Fruit fly (Drosophila melanogaster): ENCODE results near the gene Naa20B.
A peak's percentile ranks its signal among the peaks of the same experiment; 100 is the strongest.
"Not testable (repeated sequence)": the region's sequence is repeated elsewhere in the genome, so short reads cannot be mapped to it uniquely, and the experiment has no call there.

Gene Naa20B

DNA sequence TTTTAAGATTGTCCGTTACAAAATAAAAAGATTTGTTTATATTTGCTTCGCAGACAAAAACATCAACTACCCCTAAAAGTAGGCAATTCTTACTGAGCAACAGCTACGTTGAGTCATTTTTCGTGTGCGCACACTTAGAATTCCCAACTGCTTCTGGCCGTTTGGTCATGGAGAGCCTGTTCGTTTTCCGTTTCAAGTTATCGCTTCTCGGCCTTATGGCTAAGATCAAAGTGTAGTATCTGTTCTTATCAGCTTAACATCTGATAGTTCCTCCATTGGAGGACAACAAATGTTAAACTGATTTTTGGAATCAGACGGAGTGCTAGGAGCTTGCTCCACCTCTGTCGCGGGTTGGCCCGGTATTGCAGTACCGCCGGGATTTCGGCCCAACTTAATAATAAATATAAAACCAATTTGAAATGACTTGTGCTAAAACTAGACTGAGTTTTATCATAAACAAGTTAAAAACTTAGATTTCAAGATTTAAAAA, 41.6 kb upstream of the Naa20B start (continued):
- TF ChIP-seq Ets65A (GFP tag) (peak; percentile 93), bbx (GFP tag; IDR thresholded peaks at IDR 0.05; ENCODE audit: partially characterized antibody) (peak; percentile 77), CG11085 (GFP tag; IDR thresholded peaks at IDR 0.05) (peak; percentile 61; the same call in 1 of the 2 replicates), NfI (GFP tag; optimal IDR thresholded peaks at IDR 0.05) (peak; percentile 13), CG16813 (GFP tag; IDR thresholded peaks at IDR 0.05; ENCODE audit: partially characterized antibody) (peak; percentile 54; the same call in 2 of the 3 replicates), toy (GFP tag; IDR thresholded peaks at IDR 0.05) (0 out of 2 replicates have a peak, but pooled peaks have one; percentile 34), Bgb (GFP tag; IDR thresholded peaks at IDR 0.05; ENCODE audit: partially characterized antibody) (peak; percentile 73), cwo (GFP tag; optimal IDR thresholded peaks at IDR 0.05) (peak; percentile 52), wdn (GFP tag; IDR thresholded peaks at IDR 0.05) (0 out of 2 replicates have a peak, but pooled peaks have one; percentile 29), dati (GFP tag; IDR thresholded peaks at IDR 0.05) (peak; percentile 31; the same call in 1 of the 2 replicates), mirr (GFP tag; optimal IDR thresholded peaks at IDR 0.05) (peak; percentile 76), CG17385 (GFP tag; optimal IDR thresholded peaks at IDR 0.05) (peak; percentile 50), Mrtf (GFP tag; IDR thresholded peaks at IDR 0.05) (0 out of 3 replicates have a peak, but pooled peaks have one; percentile 15), CG16779 (GFP tag; IDR thresholded peaks at IDR 0.05) (peak; percentile 51; the same call in 1 of the 2 replicates), phol (tag; optimal IDR thresholded peaks at IDR 0.05) (peak; percentile 7), eyg (GFP tag; optimal IDR thresholded peaks at IDR 0.05) (peak; percentile 55), ems (GFP tag; optimal IDR thresholded peaks at IDR 0.05) (peak; percentile 62), HLH54F (GFP tag; optimal IDR thresholded peaks at IDR 0.05) (peak; percentile 68), MBD-R2 (GFP tag; IDR thresholded peaks at IDR 0.05) (peak; percentile 34; the same call in 1 of the 2 replicates), tgo (GFP tag; IDR thresholded peaks at IDR 0.05) (peak; percentile 47; the same call in 2 of the 3 replicates), sim (GFP tag; IDR thresholded peaks at IDR 0.05) (0 out of 2 replicates have a peak, but pooled peaks have one; percentile 16), ewg (GFP tag; optimal IDR thresholded peaks at IDR 0.05) (peak; percentile 38), CG10959 (GFP tag; IDR thresholded peaks at IDR 0.05) (peak; percentile 75), Trl (GFP tag; optimal IDR thresholded peaks at IDR 0.05) (peak; percentile 75), bcd (GFP tag; optimal IDR thresholded peaks at IDR 0.05) (peak; percentile 54), prd (GFP tag; IDR thresholded peaks at IDR 0.05) (peak; percentile 67), Mes4 (GFP tag; optimal IDR thresholded peaks at IDR 0.05) (peak; percentile 58), caup (GFP tag; optimal IDR thresholded peaks at IDR 0.05; ENCODE audit: severe bottlenecking) (peak; percentile 80), NC2α (GFP tag; optimal IDR thresholded peaks at IDR 0.05) (peak; percentile 53), CoRest (tag; optimal IDR thresholded peaks at IDR 0.05) (peak; percentile 36), B-H1 (GFP tag; IDR thresholded peaks at IDR 0.05) (peak; percentile 40; the same call in 1 of the 3 replicates), CG10979 (tag; optimal IDR thresholded peaks at IDR 0.05) (peak; percentile 42), Dad (GFP tag; optimal IDR thresholded peaks at IDR 0.05) (peak; percentile 68), gce (GFP tag; IDR thresholded peaks at IDR 0.05) (0 out of 3 replicates have a peak, but pooled peaks have one; percentile 55), ash1 (GFP tag; optimal IDR thresholded peaks at IDR 0.05) (peak; percentile 23), Drgx (GFP tag; IDR thresholded peaks at IDR 0.05) (peak; percentile 61), dmrt11E (tag; optimal IDR thresholded peaks at IDR 0.05) (peak; percentile 27), CG4424 (GFP tag; optimal IDR thresholded peaks at IDR 0.05) (peak; percentile 35), Sox102F (GFP tag; optimal IDR thresholded peaks at IDR 0.05) (peak; percentile 38), fd96Cb (tag; optimal IDR thresholded peaks at IDR 0.05) (peak; percentile 59), CG11695 (GFP tag; IDR thresholded peaks at IDR 0.05) (peak; percentile 42; the same call in 1 of the 3 replicates), CG17612 (GFP tag; IDR thresholded peaks at IDR 0.05) (peak; percentile 47; the same call in 1 of the 2 replicates), CG31224 (GFP tag; IDR thresholded peaks at IDR 0.05) (peak; percentile 33; the same call in 1 of the 2 replicates), pnt (GFP tag; optimal IDR thresholded peaks at IDR 0.05) (peak; percentile 2), CG34224 (GFP tag; IDR thresholded peaks at IDR 0.05; ENCODE audit: partially characterized antibody) (peak; percentile 35; the same call in 1 of the 3 replicates), CG4360 (GFP tag; IDR thresholded peaks at IDR 0.05) (peak; percentile 49), rib (GFP tag; IDR thresholded peaks at IDR 0.05) (peak; percentile 67), CG12659 (GFP tag; optimal IDR thresholded peaks at IDR 0.05) (peak; percentile 41)
- not testable (repeated sequence) for TF ChIP-seq Trl, prd (optimal IDR thresholded peaks at IDR 0.05)

Measured in whole organism, embryonic.